Worm (Caenorhabditis elegans): ENCODE measurements around the gene F21C10.19.
A peak's percentile ranks its signal among the peaks of the same experiment; 100 is the strongest.

The F21C10.19 gene

DNA sequence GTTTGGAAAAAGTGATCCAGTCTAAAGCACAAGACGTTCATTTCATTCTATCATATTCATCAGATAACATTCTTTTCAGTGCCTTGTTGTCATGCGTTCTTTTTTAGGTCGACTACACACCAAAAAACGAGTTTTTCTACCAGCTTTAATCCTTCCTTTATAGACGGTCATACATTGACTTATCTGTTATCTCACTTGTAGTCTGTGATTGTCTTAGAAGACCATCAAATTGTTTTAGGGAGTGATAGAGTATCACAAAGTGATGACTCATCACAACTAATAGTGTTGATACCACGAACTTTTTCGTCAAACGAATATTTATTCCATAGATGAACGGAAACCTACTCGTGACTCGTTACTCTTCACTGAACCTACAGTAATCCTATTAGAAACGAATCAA is 45.0 kb upstream of the F21C10.19 start:
- TF ChIP-seq jun-1 (tag; optimal IDR thresholded peaks at IDR 0.05) (no peak), hmg-1.1 (GFP tag; IDR thresholded peaks at IDR 0.05) (0 out of 2 replicates have a peak, but pooled peaks have one; percentile 19), saeg-2 (GFP tag; IDR thresholded peaks at IDR 0.05) (no peak), snpc-4 (tag; optimal IDR thresholded peaks at IDR 0.05) (no peak), dmd-6 (GFP tag; IDR thresholded peaks at IDR 0.05) (peak; percentile 13; the same call in 1 of the 2 replicates), mes-2 (tag; optimal IDR thresholded peaks at IDR 0.05; ENCODE audit: poor library complexity, severe bottlenecking) (peak; percentile 30), Y105C5A.15 (GFP tag; IDR thresholded peaks at IDR 0.05) (no peak), nhr-41 (GFP tag; IDR thresholded peaks at IDR 0.05) (no peak), pha-4 (GFP tag; IDR thresholded peaks at IDR 0.05) (no peak), pha-4 (tag; optimal IDR thresholded peaks at IDR 0.05) (no peak), ceh-20 (GFP tag; IDR thresholded peaks at IDR 0.05) (no peak), F44E2.7 (GFP tag; IDR thresholded peaks at IDR 0.05) (no peak), dpl-1 (GFP tag; optimal IDR thresholded peaks at IDR 0.05) (no peak), lin-15B (tag; optimal IDR thresholded peaks at IDR 0.05) (no peak), dve-1 (tag; optimal IDR thresholded peaks at IDR 0.05; ENCODE audit: insufficient read depth) (peak; percentile 31), lsy-2 (tag; optimal IDR thresholded peaks at IDR 0.05) (peak in 1 of 2 experiments; percentile 10), nhr-28 (tag; optimal IDR thresholded peaks at IDR 0.05) (peak; percentile 90), daf-19 (GFP tag; conservative IDR thresholded peaks at IDR 0.05) (no peak), egl-43 (GFP tag; IDR thresholded peaks at IDR 0.05) (no peak), nhr-77 (tag; optimal IDR thresholded peaks at IDR 0.05) (no peak), ztf-7 (tag; optimal IDR thresholded peaks at IDR 0.05) (no peak), lin-39 (tag; optimal IDR thresholded peaks at IDR 0.05) (no peak), ZK337.2 (GFP tag; IDR thresholded peaks at IDR 0.05) (no peak), egl-27 (tag; optimal IDR thresholded peaks at IDR 0.05) (no peak), unc-39 (tag; optimal IDR thresholded peaks at IDR 0.05) (no peak), nhr-42 (GFP tag; IDR thresholded peaks at IDR 0.05) (no peak), aha-1 (tag) (peak; percentile 26), nhr-48 (tag; optimal IDR thresholded peaks at IDR 0.05) (peak; percentile 88), set-16 (GFP tag; IDR thresholded peaks at IDR 0.05) (no peak), daf-16 (GFP tag; optimal IDR thresholded peaks at IDR 0.05) (no peak), daf-16 (tag; optimal IDR thresholded peaks at IDR 0.05) (peak; percentile 25), nhr-76 (tag; optimal IDR thresholded peaks at IDR 0.05) (no peak), hif-1 (tag; optimal IDR thresholded peaks at IDR 0.05) (no peak), hlh-11 (tag; optimal IDR thresholded peaks at IDR 0.05) (peak; percentile 67), unc-62 (GFP tag; optimal IDR thresholded peaks at IDR 0.05 in 1 of 2) (peak in 1 of 2 experiments; percentile 83), unc-62 (tag; optimal IDR thresholded peaks at IDR 0.05) (no peak), T26A8.4 (GFP tag; IDR thresholded peaks at IDR 0.05) (no peak), ama-1 (optimal IDR thresholded peaks at IDR 0.05) (no peak), mdl-1 (tag; optimal IDR thresholded peaks at IDR 0.05) (peak; percentile 66 to 71), lin-13 (GFP tag; optimal IDR thresholded peaks at IDR 0.05) (no peak), php-3 (GFP tag; IDR thresholded peaks at IDR 0.05) (no peak), nhr-11 (tag; optimal IDR thresholded peaks at IDR 0.05) (no peak), hlh-30 (tag; optimal IDR thresholded peaks at IDR 0.05; ENCODE audit: insufficient read depth) (peak; percentile 62), aly-2 (tag; optimal IDR thresholded peaks at IDR 0.05) (no peak), ceh-62 (tag; optimal IDR thresholded peaks at IDR 0.05) (no peak), nhr-111 (GFP tag; optimal IDR thresholded peaks at IDR 0.05) (no peak), lin-1 (GFP tag; IDR thresholded peaks at IDR 0.05) (no peak), ceh-82 (tag; optimal IDR thresholded peaks at IDR 0.05) (no peak), cey-2 (tag; optimal IDR thresholded peaks at IDR 0.05; ENCODE audit: borderline replicate concordance, insufficient read depth) (peak; percentile 17), Y75B8A.6 (GFP tag; IDR thresholded peaks at IDR 0.05) (no peak), fos-1 (tag; optimal IDR thresholded peaks at IDR 0.05) (no peak)
